Worm (Caenorhabditis elegans) whole organism, L3 larva: ENCODE measurements around the gene F52G3.1.

Source experiments
- R02D3.7 ChIP-seq: fragments of 150-350 bp; optimal IDR thresholded peaks from 2 replicates; lab custom pipeline; 2014; ENCODE audit warnings: missing biosample characterization, missing genetic modification characterization
- aly-2 ChIP-seq: fragments of 150-350 bp; optimal IDR thresholded peaks from 2 replicates; lab custom pipeline; 2014; ENCODE audit warnings: missing biosample characterization, missing genetic modification characterization
- ama-1 ChIP-seq: fragments of 150-350 bp; optimal IDR thresholded peaks from 2 replicates; lab custom pipeline; 2018
- ceh-16 ChIP-seq: sonication (generic microtip); optimal IDR thresholded peaks from 2 replicates; lab custom pipeline; 2017; ENCODE audit warnings: missing biosample characterization, missing genetic modification characterization
- ceh-28 ChIP-seq: fragments of 150-350 bp; optimal IDR thresholded peaks from 2 replicates; lab custom pipeline; 2014; ENCODE audit warnings: missing biosample characterization, missing genetic modification reagents, missing genetic modification characterization
- ceh-82 ChIP-seq: fragments of 150-350 bp; optimal IDR thresholded peaks from 2 replicates; lab custom pipeline; 2014; ENCODE audit warnings: missing biosample characterization, missing genetic modification characterization
- ceh-9 ChIP-seq: sonication (generic microtip); optimal IDR thresholded peaks from 2 replicates; lab custom pipeline; 2018; ENCODE audit warnings: missing biosample characterization, missing genetic modification characterization
- daf-12 ChIP-seq: fragments of 150-350 bp; optimal IDR thresholded peaks from 2 replicates; lab custom pipeline; 2014; ENCODE audit warnings: missing biosample characterization, missing genetic modification reagents, missing genetic modification characterization
- egl-27 ChIP-seq: sonication (generic microtip); optimal IDR thresholded peaks from 4 replicates; lab custom pipeline; 2017; ENCODE audit warnings: missing biosample characterization, missing genetic modification reagents, missing genetic modification characterization
- egl-5 ChIP-seq: fragments of 150-350 bp; optimal IDR thresholded peaks from 2 replicates; lab custom pipeline; 2017; ENCODE audit warnings: missing biosample characterization, missing genetic modification reagents, missing genetic modification characterization, inconsistent platforms
- elt-2 ChIP-seq: sonication (generic microtip); optimal IDR thresholded peaks from 2 replicates; lab custom pipeline; 2016; ENCODE audit warnings: missing genetic modification reagents, mild to moderate bottlenecking, missing genetic modification characterization, missing compliant biosample characterization
- elt-3 ChIP-seq, 3 experiments: fragments of 150-350 bp in 1 of 3; sonication (generic microtip) in 2 of 3; optimal IDR thresholded peaks; 2 replicates in 2 of 3; 4 replicates in 1 of 3; lab custom pipeline; 2014 to 2017; ENCODE audit warnings: missing biosample characterization in 3 of 3, missing genetic modification characterization in 3 of 3
- eor-1 ChIP-seq, 2 experiments: fragments of 150-350 bp; optimal IDR thresholded peaks; 2 replicates each; lab custom pipeline; 2014 to 2018; ENCODE audit warnings: missing biosample characterization in 2 of 2, missing genetic modification characterization in 2 of 2
- fkh-10 ChIP-seq: sonication (generic microtip); optimal IDR thresholded peaks from 2 replicates; lab custom pipeline; 2017; ENCODE audit warnings: missing biosample characterization, missing genetic modification reagents, missing genetic modification characterization
- fkh-2 ChIP-seq: fragments of 150-350 bp; optimal IDR thresholded peaks from 2 replicates; lab custom pipeline; 2014; ENCODE audit warnings: missing biosample characterization, missing genetic modification reagents, missing genetic modification characterization
- fos-1 ChIP-seq: fragments of 150-350 bp; optimal IDR thresholded peaks from 2 replicates; lab custom pipeline; 2014; ENCODE audit warnings: missing biosample characterization, missing genetic modification characterization
- hmg-11 ChIP-seq: sonication (generic microtip); optimal IDR thresholded peaks from 2 replicates; lab custom pipeline; 2016; ENCODE audit warnings: missing genetic modification characterization, missing compliant biosample characterization
- jun-1 ChIP-seq: fragments of 150-350 bp; optimal IDR thresholded peaks from 2 replicates; lab custom pipeline; 2014; ENCODE audit warnings: missing biosample characterization, missing genetic modification reagents, missing genetic modification characterization
- lin-15B ChIP-seq: fragments of 150-350 bp; optimal IDR thresholded peaks from 2 replicates; lab custom pipeline; 2014; ENCODE audit warnings: missing biosample characterization, missing genetic modification characterization
- lsy-12 ChIP-seq: sonication (generic microtip); optimal IDR thresholded peaks from 2 replicates; lab custom pipeline; 2016; ENCODE audit warnings: mild to moderate bottlenecking, missing genetic modification characterization, missing compliant biosample characterization
- mdl-1 ChIP-seq: fragments of 150-350 bp; optimal IDR thresholded peaks from 2 replicates; lab custom pipeline; 2014; ENCODE audit warnings: missing biosample characterization, missing genetic modification characterization
- mml-1 ChIP-seq: fragments of 150-350 bp; sonication (generic microtip); optimal IDR thresholded peaks from 3 replicates; lab custom pipeline; 2014; ENCODE audit warnings: missing biosample characterization, missing genetic modification characterization
- nfya-1 ChIP-seq: sonication (generic microtip); optimal IDR thresholded peaks from 2 replicates; lab custom pipeline; 2017; ENCODE audit warnings: missing genetic modification characterization, mild to moderate bottlenecking, missing compliant biosample characterization, antibody characterized with exemption, moderate library complexity; ENCODE audit not compliant: insufficient read depth
- nhr-11 ChIP-seq: fragments of 150-350 bp; optimal IDR thresholded peaks from 2 replicates; lab custom pipeline; 2014; ENCODE audit warnings: missing biosample characterization, missing genetic modification characterization
- nhr-12 ChIP-seq: fragments of 150-350 bp; optimal IDR thresholded peaks from 2 replicates; lab custom pipeline; 2014; ENCODE audit warnings: missing biosample characterization, missing genetic modification characterization
- nhr-23 ChIP-seq: fragments of 150-350 bp; optimal IDR thresholded peaks from 2 replicates; lab custom pipeline; 2014; ENCODE audit warnings: missing biosample characterization, missing genetic modification reagents, missing genetic modification characterization
- nhr-237 ChIP-seq: fragments of 150-350 bp; optimal IDR thresholded peaks from 2 replicates; lab custom pipeline; 2014; ENCODE audit warnings: missing biosample characterization, missing genetic modification characterization
- nhr-28 ChIP-seq: fragments of 150-350 bp; optimal IDR thresholded peaks from 2 replicates; lab custom pipeline; 2014; ENCODE audit warnings: missing biosample characterization, missing genetic modification characterization
- nhr-67 ChIP-seq: fragments of 150-350 bp; optimal IDR thresholded peaks from 2 replicates; lab custom pipeline; 2014; ENCODE audit warnings: missing biosample characterization, missing genetic modification characterization
- nhr-76 ChIP-seq: fragments of 150-350 bp; sonication (generic microtip); optimal IDR thresholded peaks from 5 replicates; lab custom pipeline; 2014; ENCODE audit warnings: missing biosample characterization, missing genetic modification characterization
- nhr-77 ChIP-seq: fragments of 150-350 bp; optimal IDR thresholded peaks from 2 replicates; lab custom pipeline; 2014; ENCODE audit warnings: missing biosample characterization, missing genetic modification characterization
- pha-4 ChIP-seq: fragments of 150-350 bp; optimal IDR thresholded peaks from 2 replicates; lab custom pipeline; 2014; ENCODE audit warnings: missing biosample characterization, missing genetic modification reagents, missing genetic modification characterization
- pqm-1 ChIP-seq: fragments of 150-350 bp; optimal IDR thresholded peaks from 2 replicates; lab custom pipeline; 2017; ENCODE audit warnings: missing biosample characterization, missing genetic modification characterization, inconsistent platforms
- sea-2 ChIP-seq: fragments of 150-350 bp; sonication (generic microtip); optimal IDR thresholded peaks from 4 replicates; lab custom pipeline; 2014; ENCODE audit warnings: missing biosample characterization, missing genetic modification reagents, missing genetic modification characterization
- skn-1 ChIP-seq: fragments of 150-350 bp; optimal IDR thresholded peaks from 2 replicates; lab custom pipeline; 2014; ENCODE audit warnings: missing biosample characterization, missing genetic modification characterization
- snpc-4 ChIP-seq: fragments of 150-350 bp; optimal IDR thresholded peaks from 2 replicates; lab custom pipeline; 2014; ENCODE audit warnings: missing biosample characterization, missing genetic modification characterization
- tbx-2 ChIP-seq: sonication (generic microtip); optimal IDR thresholded peaks from 2 replicates; lab custom pipeline; 2016; ENCODE audit warnings: mild to moderate bottlenecking, missing genetic modification characterization, missing compliant biosample characterization
- unc-39 ChIP-seq: sonication (generic microtip); optimal IDR thresholded peaks from 4 replicates; lab custom pipeline; 2017; ENCODE audit warnings: missing biosample characterization, missing genetic modification characterization
- unc-62 ChIP-seq: fragments of 150-350 bp; sonication (generic microtip); optimal IDR thresholded peaks from 4 replicates; lab custom pipeline; 2014; ENCODE audit warnings: missing biosample characterization, missing genetic modification reagents, missing genetic modification characterization
- zag-1 ChIP-seq: fragments of 150-350 bp; optimal IDR thresholded peaks from 2 replicates; lab custom pipeline; 2014; ENCODE audit warnings: missing biosample characterization, missing genetic modification characterization
- ztf-11 ChIP-seq: fragments of 150-350 bp; optimal IDR thresholded peaks from 2 replicates; lab custom pipeline; 2014; ENCODE audit warnings: missing biosample characterization, missing genetic modification characterization
- ztf-4 ChIP-seq: fragments of 150-350 bp; optimal IDR thresholded peaks from 2 replicates; lab custom pipeline; 2014; ENCODE audit warnings: missing biosample characterization, missing genetic modification characterization

F52G3.1 gene

DNA sequence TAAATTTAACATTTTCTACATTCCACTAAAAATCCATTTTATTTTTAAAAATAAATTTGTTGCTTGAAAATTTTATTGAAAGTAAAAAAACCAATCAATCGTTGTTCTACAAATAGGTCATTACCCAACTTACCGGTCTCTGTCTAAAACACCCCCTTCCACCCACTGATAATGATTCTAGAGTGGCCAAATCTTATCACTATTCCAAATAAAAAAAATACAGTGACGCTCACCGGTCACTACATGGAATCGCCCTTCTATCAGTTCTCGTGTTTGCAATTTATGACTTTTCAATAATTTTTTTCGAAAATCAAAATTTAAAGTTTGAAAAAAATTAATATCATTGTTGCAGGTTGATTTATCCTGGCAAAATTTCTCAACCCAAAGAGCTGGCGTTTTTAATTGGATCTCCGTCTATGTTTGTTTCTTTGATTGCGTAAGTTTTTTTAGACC lies at the start of gene F52G3.1, which contains the start of gene F52G3.7:
TSS of gene F52G3.1 (plus strand) at position 353 of the 453 bp plus-strand sequence.
TSS of gene F52G3.7 (plus strand) at position 403 of the 453 bp plus-strand sequence.
- TF ChIP-seq elt-2 (tag; lab: Kevin White, UChicago) (peak; percentile 50), unc-39 (tag; lab: Kevin White, UChicago) (no peak), nhr-23 (tag; lab: Kevin White, UChicago) (no peak), fkh-2 (no peak), pqm-1 (tag; lab: Kevin White, UChicago) (peak; percentile 7)

- TF ChIP-seq nhr-23 (tag; lab: Kevin White, UChicago), result no peak
- peak; percentile 40 for TF ChIP-seq pqm-1 (tag; lab: Kevin White, UChicago)
- TF ChIP-seq elt-2 (tag; lab: Kevin White, UChicago), result peak; percentile 68
Observed at ce11 chrX:16919468-16919867, 44.2 kb upstream of the F52G3.1 start.

DNA sequence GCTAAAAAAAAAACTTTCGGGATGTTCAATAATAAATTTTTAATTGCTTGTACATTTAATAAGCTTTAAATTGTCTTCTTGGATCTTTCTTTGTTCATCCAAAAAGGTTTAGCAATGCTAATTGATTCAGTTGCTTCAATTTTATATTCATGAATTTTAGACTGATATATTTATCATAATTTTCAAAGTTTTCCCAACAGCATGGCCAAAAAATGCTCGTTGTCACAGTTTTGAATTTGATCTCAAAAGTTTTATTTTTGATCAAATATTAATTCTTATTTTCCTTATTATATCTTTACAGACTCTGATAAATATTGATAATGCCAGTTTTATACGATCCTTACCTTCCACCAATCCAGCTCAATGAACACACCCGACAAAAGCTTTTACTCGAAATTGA lies 42.1 kb upstream of the F52G3.1 start, which contains the start of gene fbxb-114:
TSS of gene fbxb-114 (plus strand) at position 301 of the 400 bp plus-strand sequence.
- TF ChIP-seq R02D3.7 (tag; lab: Kevin White, UChicago) (no peak), ceh-28 (tag; lab: Kevin White, UChicago) (no peak), nfya-1 (tag; lab: Kevin White, UChicago) (no peak), daf-12 (tag; lab: Kevin White, UChicago) (no peak), ama-1 (lab: Kevin White, UChicago) (no peak), pha-4 (no peak), mdl-1 (no peak), unc-39 (tag; lab: Kevin White, UChicago) (no peak)

- TF ChIP-seq pha-4 (no peak), pqm-1 (tag; lab: Kevin White, UChicago) (no peak), skn-1 (tag; lab: Kevin White, UChicago) (no peak), egl-5 (tag; lab: Kevin White, UChicago) (no peak), nhr-28 (tag; lab: Kevin White, UChicago) (no peak), unc-62 (GFP tag; lab: Kevin White, UChicago) (no peak), ztf-11 (tag; lab: Kevin White, UChicago) (no peak), nfya-1 (tag; lab: Kevin White, UChicago) (no peak), elt-3 (tag; optimal IDR thresholded peaks at IDR 0.05; lab: Kevin White, UChicago) (no peak), ceh-28 (tag; lab: Kevin White, UChicago) (no peak), ama-1 (lab: Kevin White, UChicago) (no peak), daf-12 (tag; lab: Kevin White, UChicago) (no peak), nhr-76 (no peak), egl-27 (tag; lab: Kevin White, UChicago) (no peak), jun-1 (tag; lab: Kevin White, UChicago) (no peak), zag-1 (tag; lab: Kevin White, UChicago) (no peak)
Observed at ce11 chrX:16923636-16924035, 40.0 kb upstream of the F52G3.1 start, which contains the start of gene C30E1.4. Gene C30E1.4, plus strand, starts transcription at chrX:16923936.

ce11 chrX:16925343-16925742 lies 38.3 kb upstream of the F52G3.1 start:
- TF ChIP-seq fos-1 (tag; lab: Kevin White, UChicago), result no peak
- TF ChIP-seq snpc-4 (tag; lab: Kevin White, UChicago), result peak; percentile 52

ce11 chrX:16928087-16928486 lies 35.6 kb upstream of the F52G3.1 start:
- peak; percentile 61 for TF ChIP-seq hmg-11 (tag; lab: Kevin White, UChicago)
- TF ChIP-seq ceh-9, result no peak
- no peak for TF ChIP-seq mdl-1
- no peak for TF ChIP-seq ceh-16
- TF ChIP-seq lsy-12 (tag; lab: Kevin White, UChicago), result peak; percentile 8
- TF ChIP-seq nfya-1 (tag; lab: Kevin White, UChicago), result peak; percentile 50
- TF ChIP-seq lin-15B (tag; lab: Kevin White, UChicago), result no peak
- TF ChIP-seq ztf-11 (tag; lab: Kevin White, UChicago), result no peak
- no peak for TF ChIP-seq ama-1 (lab: Kevin White, UChicago)
- TF ChIP-seq tbx-2 (tag; lab: Kevin White, UChicago), result no peak
- no peak for TF ChIP-seq nhr-11 (tag; lab: Kevin White, UChicago)
- no peak for TF ChIP-seq nhr-67 (tag; lab: Kevin White, UChicago)
- peak; percentile 25 for TF ChIP-seq skn-1 (tag; lab: Kevin White, UChicago)
- peak; percentile 7 for TF ChIP-seq pha-4
- no peak for TF ChIP-seq mml-1 (tag; lab: Kevin White, UChicago)
- no peak for TF ChIP-seq ceh-82 (tag; lab: Kevin White, UChicago)
- no peak for TF ChIP-seq aly-2 (tag; lab: Kevin White, UChicago)
- TF ChIP-seq sea-2 (GFP tag; lab: Kevin White, UChicago), result no peak
- no peak for TF ChIP-seq eor-1 (tag; optimal IDR thresholded peaks at IDR 0.05; lab: Kevin White, UChicago)
- TF ChIP-seq fkh-10 (GFP tag; lab: Kevin White, UChicago), result no peak
- no peak for TF ChIP-seq unc-39 (tag; lab: Kevin White, UChicago)
- no peak for TF ChIP-seq nhr-77 (tag; lab: Kevin White, UChicago)
- no peak for TF ChIP-seq nhr-237 (tag; lab: Kevin White, UChicago)
- TF ChIP-seq jun-1 (tag; lab: Kevin White, UChicago), result no peak
- TF ChIP-seq nhr-12 (tag; lab: Kevin White, UChicago), result no peak
- TF ChIP-seq ztf-4 (tag; lab: Kevin White, UChicago), result no peak
